Worm (Caenorhabditis elegans) whole organism, L1 larva: ENCODE results near the gene szy-4.

Source experiments
- C34B4.2 ChIP-seq: sonication (generic microtip); optimal IDR thresholded peaks from 2 replicates; lab custom pipeline; 2017; ENCODE audit warnings: mild to moderate bottlenecking, missing genetic modification characterization, missing compliant biosample characterization
- aly-2 ChIP-seq: fragments of 150-350 bp; optimal IDR thresholded peaks from 2 replicates; lab custom pipeline; 2014; ENCODE audit warnings: missing biosample characterization, missing genetic modification characterization
- blmp-1 ChIP-seq: fragments of 150-350 bp; optimal IDR thresholded peaks from 2 replicates; lab custom pipeline; 2014; ENCODE audit warnings: missing biosample characterization, missing genetic modification characterization
- ceh-63 ChIP-seq: fragments of 200-800 bp; sonication (Bioruptor generic); optimal IDR thresholded peaks from 2 replicates; lab custom pipeline; 2018; ENCODE audit warnings: mild to moderate bottlenecking, missing genetic modification characterization, missing compliant biosample characterization
- ceh-88 ChIP-seq: fragments of 200-800 bp; sonication (Bioruptor generic); IDR thresholded peaks from 2 replicates; pipeline ENCODE4 v1.3.6; 2022; ENCODE audit warnings: missing genetic modification characterization, missing compliant biosample characterization
- dpl-1 ChIP-seq, 3 experiments: fragments of 150-350 bp in 2 of 3; sonication (generic microtip) in 1 of 3; optimal IDR thresholded peaks; 2 replicates each; lab custom pipeline; 2014 to 2017; ENCODE audit warnings: missing biosample characterization in 3 of 3, missing genetic modification characterization in 3 of 3, missing genetic modification reagents in 3 of 3
- efl-1 ChIP-seq, 4 experiments: fragments of 150-350 bp; optimal IDR thresholded peaks in 3 of 4; peaks in 1 of 4; 1 replicate in 1 of 4; 2 replicates in 3 of 4; lab custom pipeline; 2014; ENCODE audit warnings: missing biosample characterization in 2 of 4, missing genetic modification characterization in 2 of 4, missing genetic modification reagents in 2 of 4
- elt-2 ChIP-seq: sonication (generic microtip); optimal IDR thresholded peaks from 2 replicates; lab custom pipeline; 2016; ENCODE audit warnings: missing genetic modification characterization, mild to moderate bottlenecking, inconsistent platforms, missing compliant biosample characterization, missing genetic modification reagents
- elt-3 ChIP-seq, 6 experiments: fragments of 150-350 bp in 1 of 6; sonication (generic microtip); optimal IDR thresholded peaks; 2 replicates each; lab custom pipeline; 2017 to 2018; ENCODE audit warnings: missing biosample characterization in 6 of 6, missing genetic modification characterization in 6 of 6, inconsistent platforms in 1 of 6
- fkh-4 ChIP-seq: sonication (generic microtip); optimal IDR thresholded peaks from 2 replicates; lab custom pipeline; 2016; ENCODE audit warnings: missing compliant biosample characterization, missing genetic modification characterization, borderline replicate concordance
- hlh-17 ChIP-seq: fragments of 200-800 bp; sonication (Bioruptor generic); optimal IDR thresholded peaks from 2 replicates; lab custom pipeline; 2018; ENCODE audit warnings: missing genetic modification characterization, mild to moderate bottlenecking, missing compliant biosample characterization, moderate library complexity, borderline replicate concordance
- hlh-4 ChIP-seq: sonication (generic microtip); optimal IDR thresholded peaks from 2 replicates; lab custom pipeline; 2016; ENCODE audit warnings: mild to moderate bottlenecking, missing genetic modification characterization, missing compliant biosample characterization
- irx-1 ChIP-seq: sonication (generic microtip); optimal IDR thresholded peaks from 2 replicates; lab custom pipeline; 2016; ENCODE audit warnings: missing genetic modification characterization, missing compliant biosample characterization
- jun-1 ChIP-seq: fragments of 150-350 bp; optimal IDR thresholded peaks from 2 replicates; lab custom pipeline; 2014; ENCODE audit warnings: missing biosample characterization, missing genetic modification reagents, missing genetic modification characterization
- lin-14 ChIP-seq: fragments of 200-800 bp; sonication (Bioruptor generic); optimal IDR thresholded peaks from 2 replicates; lab custom pipeline; 2018; ENCODE audit warnings: mild to moderate bottlenecking, missing genetic modification characterization, moderate library complexity, missing compliant biosample characterization
- lin-35 ChIP-seq, 2 experiments: fragments of 150-350 bp; optimal IDR thresholded peaks; 2 replicates each; lab custom pipeline; 2014; ENCODE audit warnings: missing biosample characterization in 2 of 2, missing genetic modification characterization in 2 of 2, missing genetic modification reagents in 2 of 2
- lin-39 ChIP-seq: fragments of 150-350 bp; optimal IDR thresholded peaks from 2 replicates; lab custom pipeline; 2014; ENCODE audit warnings: missing biosample characterization, missing genetic modification reagents, missing genetic modification characterization
- lir-3 ChIP-seq: sonication (generic microtip); optimal IDR thresholded peaks from 2 replicates; lab custom pipeline; 2016; ENCODE audit warnings: mild to moderate bottlenecking, missing genetic modification characterization, moderate library complexity, missing compliant biosample characterization; ENCODE audit not compliant: poor library complexity
- mdl-1 ChIP-seq, 2 experiments: fragments of 150-350 bp; optimal IDR thresholded peaks; 2 replicates each; lab custom pipeline; 2014 to 2017; ENCODE audit warnings: missing biosample characterization in 2 of 2, missing genetic modification characterization in 2 of 2, inconsistent platforms in 1 of 2
- mef-2 ChIP-seq: fragments of 150-350 bp; optimal IDR thresholded peaks from 2 replicates; lab custom pipeline; 2014; ENCODE audit warnings: missing biosample characterization, missing genetic modification characterization
- mep-1 ChIP-seq: fragments of 150-350 bp; optimal IDR thresholded peaks from 2 replicates; lab custom pipeline; 2014; ENCODE audit warnings: missing biosample characterization, missing genetic modification characterization
- nhr-11 ChIP-seq: fragments of 150-350 bp; optimal IDR thresholded peaks from 2 replicates; lab custom pipeline; 2014; ENCODE audit warnings: missing biosample characterization, missing genetic modification characterization
- nhr-20 ChIP-seq: sonication (generic microtip); optimal IDR thresholded peaks from 2 replicates; lab custom pipeline; 2016; ENCODE audit warnings: mild to moderate bottlenecking, missing genetic modification characterization, missing compliant biosample characterization
- nhr-237 ChIP-seq: fragments of 150-350 bp; optimal IDR thresholded peaks from 2 replicates; lab custom pipeline; 2014; ENCODE audit warnings: missing biosample characterization, missing genetic modification characterization
- nhr-71 ChIP-seq: sonication (generic microtip); optimal IDR thresholded peaks from 2 replicates; lab custom pipeline; 2016; ENCODE audit warnings: mild to moderate bottlenecking, missing genetic modification characterization, moderate library complexity, missing compliant biosample characterization
- nhr-84 ChIP-seq: sonication (generic microtip); optimal IDR thresholded peaks from 2 replicates; lab custom pipeline; 2017; ENCODE audit warnings: missing biosample characterization, missing genetic modification characterization
- nhr-85 ChIP-seq: sonication (generic microtip); peaks from one replicate; lab custom pipeline; 2016; ENCODE audit warnings: missing genetic modification characterization, inconsistent platforms, missing compliant biosample characterization
- pag-3 ChIP-seq: sonication (generic microtip); optimal IDR thresholded peaks from 2 replicates; lab custom pipeline; 2017; ENCODE audit warnings: missing genetic modification characterization, mild to moderate bottlenecking, missing compliant biosample characterization, antibody characterized with exemption, borderline replicate concordance; ENCODE audit not compliant: insufficient read depth
- pax-3 ChIP-seq: fragments of 200-800 bp; sonication (Bioruptor generic); optimal IDR thresholded peaks from 2 replicates; lab custom pipeline; 2018; ENCODE audit warnings: mild to moderate bottlenecking, missing genetic modification characterization, moderate library complexity, missing compliant biosample characterization
- pqm-1 ChIP-seq: sonication (generic microtip); optimal IDR thresholded peaks from 3 replicates; lab custom pipeline; 2017; ENCODE audit warnings: missing biosample characterization, missing genetic modification characterization
- rnt-1 ChIP-seq: sonication (generic microtip); optimal IDR thresholded peaks from 2 replicates; lab custom pipeline; 2016; ENCODE audit warnings: mild to moderate bottlenecking, missing genetic modification characterization, moderate library complexity, missing compliant biosample characterization
- sptf-1 ChIP-seq: fragments of 150-350 bp; optimal IDR thresholded peaks from 2 replicates; lab custom pipeline; 2014; ENCODE audit warnings: missing biosample characterization, missing genetic modification characterization
- tbx-2 ChIP-seq: sonication (generic microtip); optimal IDR thresholded peaks from 2 replicates; lab custom pipeline; 2016; ENCODE audit warnings: missing genetic modification characterization, missing compliant biosample characterization
- unc-62 ChIP-seq: fragments of 150-350 bp; optimal IDR thresholded peaks from 2 replicates; lab custom pipeline; 2014; ENCODE audit warnings: missing biosample characterization, missing genetic modification reagents, missing genetic modification characterization
- unc-86 ChIP-seq: sonication (generic microtip); optimal IDR thresholded peaks from 2 replicates; lab custom pipeline; 2016; ENCODE audit warnings: missing genetic modification characterization, missing compliant biosample characterization
- xbp-1 ChIP-seq: sonication (generic microtip); optimal IDR thresholded peaks from 2 replicates; lab custom pipeline; 2016; ENCODE audit warnings: missing genetic modification characterization, missing compliant biosample characterization
- zag-1 ChIP-seq: fragments of 150-350 bp; optimal IDR thresholded peaks from 2 replicates; lab custom pipeline; 2014; ENCODE audit warnings: missing biosample characterization, missing genetic modification characterization

szy-4 gene

ce11 chrII:6236093-6236945 lies 37.8 kb downstream of the szy-4 start (continued):
- TF ChIP-seq elt-3 (tag; optimal IDR thresholded peaks at IDR 0.05; lab: Kevin White, UChicago) (peak in 1 of 6 experiments; percentile 35), elt-2 (tag; lab: Kevin White, UChicago) (no peak), efl-1 (optimal IDR thresholded peaks at IDR 0.05; lab: Kevin White, UChicago) (no peak), efl-1 (GFP tag; optimal IDR thresholded peaks at IDR 0.05 in 1 of 2; lab: Kevin White, UChicago) (peak in 1 of 2 experiments; percentile 47), sptf-1 (no peak), jun-1 (tag; lab: Kevin White, UChicago) (no peak), unc-86 (tag; lab: Kevin White, UChicago) (no peak), nhr-11 (no peak), dpl-1 (GFP tag; optimal IDR thresholded peaks at IDR 0.05; lab: Kevin White, UChicago) (peak in 1 of 3 experiments; percentile 3), pqm-1 (no peak), lir-3 (tag; lab: Kevin White, UChicago) (no peak), hlh-4 (tag; lab: Kevin White, UChicago) (no peak), nhr-20 (tag; lab: Kevin White, UChicago) (peak; percentile 25), irx-1 (tag; lab: Kevin White, UChicago) (no peak), zag-1 (no peak), nhr-85 (tag; lab: Kevin White, UChicago) (peak; percentile 83), fkh-4 (tag; lab: Kevin White, UChicago) (no peak), mep-1 (no peak), nhr-237 (tag; lab: Kevin White, UChicago) (no peak), hlh-17 (GFP tag; lab: Kevin White, UChicago) (no peak), nhr-71 (tag; lab: Kevin White, UChicago) (peak; percentile 19), nhr-84 (tag; lab: Kevin White, UChicago) (no peak), rnt-1 (tag; lab: Kevin White, UChicago) (no peak), blmp-1 (peak; percentile 78), unc-62 (no peak), pag-3 (tag; lab: Kevin White, UChicago) (no peak), pax-3 (no peak), tbx-2 (tag; lab: Kevin White, UChicago) (no peak), ceh-63 (GFP tag; lab: Kevin White, UChicago) (no peak), ceh-88 (GFP tag; lab: Robert Waterston, UW) (no peak), lin-14 (GFP tag; lab: Kevin White, UChicago) (peak; percentile 54), aly-2 (tag; lab: Kevin White, UChicago) (no peak)

ce11 chrII:6241758-6242157 lies 43.3 kb downstream of the szy-4 start, which contains the start of gene T24H7.8:
Gene T24H7.8 (plus strand): TSS chrII:6242058.
- TF ChIP-seq lin-39 (tag; lab: Kevin White, UChicago) = no peak
- TF ChIP-seq C34B4.2 (tag; lab: Kevin White, UChicago) = no peak
- no peak for TF ChIP-seq blmp-1
- TF ChIP-seq xbp-1 (tag; lab: Kevin White, UChicago) = no peak
- no peak for TF ChIP-seq mdl-1 (tag; optimal IDR thresholded peaks at IDR 0.05; lab: Kevin White, UChicago)
- TF ChIP-seq mef-2 = no peak

DNA sequence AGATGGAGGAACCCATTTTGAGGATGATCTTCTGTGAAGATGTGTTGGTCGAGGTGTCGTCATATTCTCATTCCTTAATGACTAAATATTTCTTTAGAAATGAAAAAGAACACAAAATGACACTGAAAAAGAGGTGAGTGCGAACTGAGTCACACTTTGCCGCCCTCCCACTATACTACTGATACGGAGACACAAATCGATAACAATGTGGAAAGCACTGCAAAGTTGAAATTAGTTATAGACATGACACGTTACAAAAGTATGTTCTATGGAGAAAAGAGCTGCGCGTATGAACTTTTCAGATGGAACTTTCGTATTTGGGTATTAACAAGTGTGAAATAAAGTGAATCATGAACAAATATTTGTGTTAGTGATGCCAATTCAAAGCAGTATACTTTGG lies 45.7 kb downstream of the szy-4 start, which contains the start of gene tat-4:
TSS of gene tat-4 (minus strand) at position 117 of the 400 bp plus-strand sequence.
- TF ChIP-seq hlh-4 (tag; lab: Kevin White, UChicago) (no peak), lin-35 (GFP tag; optimal IDR thresholded peaks at IDR 0.05; lab: Kevin White, UChicago) (peak in 1 of 2 experiments; percentile 26)
